Worm (Caenorhabditis elegans) whole organism, L1 larva: ENCODE results near the gene acr-9.
A peak's percentile ranks its signal among the peaks of the same experiment; 100 is the strongest.

Source experiments
- C04F5.9 ChIP-seq: sonication (generic microtip); optimal IDR thresholded peaks from 2 replicates; lab custom pipeline; 2016; ENCODE audit warnings: missing genetic modification characterization, missing compliant biosample characterization
- C16A3.4 ChIP-seq: fragments of 150-350 bp; optimal IDR thresholded peaks from 2 replicates; lab custom pipeline; 2014; ENCODE audit warnings: missing biosample characterization, missing genetic modification characterization
- F16B12.6 ChIP-seq: fragments of 150-350 bp; optimal IDR thresholded peaks from 2 replicates; lab custom pipeline; 2014; ENCODE audit warnings: missing biosample characterization, missing genetic modification characterization
- aly-2 ChIP-seq: fragments of 150-350 bp; optimal IDR thresholded peaks from 2 replicates; lab custom pipeline; 2014; ENCODE audit warnings: missing biosample characterization, missing genetic modification characterization
- ama-1 ChIP-seq: fragments of 150-350 bp; optimal IDR thresholded peaks from 2 replicates; lab custom pipeline; 2014
- ceh-63 ChIP-seq: fragments of 200-800 bp; sonication (Bioruptor generic); optimal IDR thresholded peaks from 2 replicates; lab custom pipeline; 2018; ENCODE audit warnings: mild to moderate bottlenecking, missing genetic modification characterization, missing compliant biosample characterization
- ceh-8 ChIP-seq: fragments of 200-800 bp; sonication (Bioruptor generic); optimal IDR thresholded peaks from 2 replicates; lab custom pipeline; 2018; ENCODE audit warnings: mild to moderate bottlenecking, missing genetic modification characterization, moderate library complexity, missing compliant biosample characterization
- ceh-82 ChIP-seq, 3 experiments: fragments of 150-350 bp in 1 of 3; sonication (generic microtip) in 2 of 3; optimal IDR thresholded peaks; 2 replicates each; lab custom pipeline; 2014 to 2017; ENCODE audit warnings: missing biosample characterization in 3 of 3, missing genetic modification characterization in 3 of 3
- ceh-90 ChIP-seq: sonication (generic microtip); optimal IDR thresholded peaks from 2 replicates; lab custom pipeline; 2016; ENCODE audit warnings: missing genetic modification characterization, missing compliant biosample characterization
- dsc-1 ChIP-seq: sonication (generic microtip); optimal IDR thresholded peaks from 2 replicates; lab custom pipeline; 2016; ENCODE audit warnings: mild to moderate bottlenecking, missing genetic modification characterization, missing compliant biosample characterization
- efl-1 ChIP-seq, 4 experiments: fragments of 150-350 bp; optimal IDR thresholded peaks in 3 of 4; peaks in 1 of 4; 1 replicate in 1 of 4; 2 replicates in 3 of 4; lab custom pipeline; 2014; ENCODE audit warnings: missing biosample characterization in 2 of 4, missing genetic modification characterization in 2 of 4, missing genetic modification reagents in 2 of 4
- efl-3 ChIP-seq: fragments of 200-800 bp; sonication (Bioruptor generic); optimal IDR thresholded peaks from 2 replicates; lab custom pipeline; 2018; ENCODE audit warnings: mild to moderate bottlenecking, missing genetic modification characterization, missing compliant biosample characterization
- elt-3 ChIP-seq, 6 experiments: fragments of 150-350 bp in 1 of 6; sonication (generic microtip); optimal IDR thresholded peaks; 2 replicates each; lab custom pipeline; 2017 to 2018; ENCODE audit warnings: missing biosample characterization in 6 of 6, missing genetic modification characterization in 6 of 6, inconsistent platforms in 1 of 6
- ets-5 ChIP-seq: fragments of 200-800 bp; sonication (Bioruptor generic); IDR thresholded peaks from 2 replicates; pipeline ENCODE4 v1.3.6; 2022; ENCODE audit warnings: missing genetic modification characterization, missing compliant biosample characterization
- fkh-10 ChIP-seq: sonication (generic microtip); optimal IDR thresholded peaks from 2 replicates; lab custom pipeline; 2017; ENCODE audit warnings: missing biosample characterization, missing genetic modification reagents, missing genetic modification characterization
- fkh-4 ChIP-seq: sonication (generic microtip); optimal IDR thresholded peaks from 2 replicates; lab custom pipeline; 2016; ENCODE audit warnings: missing compliant biosample characterization, missing genetic modification characterization, borderline replicate concordance
- fos-1 ChIP-seq: fragments of 150-350 bp; optimal IDR thresholded peaks from 2 replicates; lab custom pipeline; 2014; ENCODE audit warnings: missing biosample characterization, missing genetic modification characterization
- grh-1 ChIP-seq: fragments of 200-800 bp; sonication (Bioruptor generic); IDR thresholded peaks from 2 replicates; pipeline ENCODE4 v1.3.6; 2022; ENCODE audit warnings: missing genetic modification reagents, missing genetic modification characterization, missing compliant biosample characterization
- hlh-17 ChIP-seq: fragments of 200-800 bp; sonication (Bioruptor generic); optimal IDR thresholded peaks from 2 replicates; lab custom pipeline; 2018; ENCODE audit warnings: missing genetic modification characterization, mild to moderate bottlenecking, missing compliant biosample characterization, moderate library complexity, borderline replicate concordance
- hlh-4 ChIP-seq: sonication (generic microtip); optimal IDR thresholded peaks from 2 replicates; lab custom pipeline; 2016; ENCODE audit warnings: mild to moderate bottlenecking, missing genetic modification characterization, missing compliant biosample characterization
- isw-1 ChIP-seq: fragments of 200-800 bp; sonication (Bioruptor generic); IDR thresholded peaks from 2 replicates; pipeline ENCODE4 v1.3.6; 2022; ENCODE audit warnings: missing genetic modification characterization, missing compliant biosample characterization
- jun-1 ChIP-seq: fragments of 150-350 bp; optimal IDR thresholded peaks from 2 replicates; lab custom pipeline; 2014; ENCODE audit warnings: missing biosample characterization, missing genetic modification reagents, missing genetic modification characterization
- lin-15B ChIP-seq: fragments of 150-350 bp; sonication (generic microtip); optimal IDR thresholded peaks from 3 replicates; lab custom pipeline; 2014; ENCODE audit warnings: missing biosample characterization, missing genetic modification characterization
- lir-3 ChIP-seq: sonication (generic microtip); optimal IDR thresholded peaks from 2 replicates; lab custom pipeline; 2016; ENCODE audit warnings: mild to moderate bottlenecking, missing genetic modification characterization, moderate library complexity, missing compliant biosample characterization; ENCODE audit not compliant: poor library complexity
- lsy-2 ChIP-seq, 2 experiments: fragments of 150-350 bp; optimal IDR thresholded peaks; 2 replicates each; lab custom pipeline; 2014; ENCODE audit warnings: missing biosample characterization in 2 of 2, missing genetic modification characterization in 2 of 2
- nhr-12 ChIP-seq: sonication (generic microtip); optimal IDR thresholded peaks from 2 replicates; lab custom pipeline; 2017; ENCODE audit warnings: missing biosample characterization, missing genetic modification characterization
- nhr-237 ChIP-seq: fragments of 150-350 bp; optimal IDR thresholded peaks from 2 replicates; lab custom pipeline; 2014; ENCODE audit warnings: missing biosample characterization, missing genetic modification characterization
- nhr-28 ChIP-seq: fragments of 150-350 bp; optimal IDR thresholded peaks from 2 replicates; lab custom pipeline; 2014; ENCODE audit warnings: missing biosample characterization, missing genetic modification characterization
- nhr-76 ChIP-seq: sonication (generic microtip); optimal IDR thresholded peaks from 2 replicates; lab custom pipeline; 2017; ENCODE audit warnings: missing biosample characterization, missing genetic modification characterization
- nhr-84 ChIP-seq: sonication (generic microtip); optimal IDR thresholded peaks from 2 replicates; lab custom pipeline; 2017; ENCODE audit warnings: missing biosample characterization, missing genetic modification characterization
- nhr-85 ChIP-seq: sonication (generic microtip); peaks from one replicate; lab custom pipeline; 2016; ENCODE audit warnings: missing genetic modification characterization, inconsistent platforms, missing compliant biosample characterization
- nhr-90 ChIP-seq: sonication (generic microtip); optimal IDR thresholded peaks from 2 replicates; lab custom pipeline; 2016; ENCODE audit warnings: mild to moderate bottlenecking, missing genetic modification characterization, missing compliant biosample characterization; ENCODE audit not compliant: poor library complexity
- pag-3 ChIP-seq: sonication (generic microtip); optimal IDR thresholded peaks from 2 replicates; lab custom pipeline; 2017; ENCODE audit warnings: missing genetic modification characterization, mild to moderate bottlenecking, missing compliant biosample characterization, antibody characterized with exemption, borderline replicate concordance; ENCODE audit not compliant: insufficient read depth
- pax-3 ChIP-seq: fragments of 200-800 bp; sonication (Bioruptor generic); optimal IDR thresholded peaks from 2 replicates; lab custom pipeline; 2018; ENCODE audit warnings: mild to moderate bottlenecking, missing genetic modification characterization, moderate library complexity, missing compliant biosample characterization
- pqm-1 ChIP-seq: sonication (generic microtip); optimal IDR thresholded peaks from 3 replicates; lab custom pipeline; 2017; ENCODE audit warnings: missing biosample characterization, missing genetic modification characterization
- skn-1 ChIP-seq: fragments of 150-350 bp; optimal IDR thresholded peaks from 2 replicates; lab custom pipeline; 2014; ENCODE audit warnings: missing biosample characterization, missing genetic modification characterization
- swsn-7 ChIP-seq: sonication (generic microtip); optimal IDR thresholded peaks from 2 replicates; lab custom pipeline; 2016; ENCODE audit warnings: missing genetic modification characterization, missing compliant biosample characterization
- tbx-2 ChIP-seq: sonication (generic microtip); optimal IDR thresholded peaks from 2 replicates; lab custom pipeline; 2016; ENCODE audit warnings: missing genetic modification characterization, missing compliant biosample characterization
- tlp-1 ChIP-seq: fragments of 150-350 bp; optimal IDR thresholded peaks from 2 replicates; lab custom pipeline; 2014; ENCODE audit warnings: missing biosample characterization, missing genetic modification characterization
- unc-62 ChIP-seq: fragments of 150-350 bp; optimal IDR thresholded peaks from 2 replicates; lab custom pipeline; 2014; ENCODE audit warnings: missing biosample characterization, missing genetic modification reagents, missing genetic modification characterization
- unc-86 ChIP-seq: sonication (generic microtip); optimal IDR thresholded peaks from 2 replicates; lab custom pipeline; 2016; ENCODE audit warnings: missing genetic modification characterization, missing compliant biosample characterization
- unc-98 ChIP-seq: fragments of 200-800 bp; sonication (Bioruptor generic); IDR thresholded peaks from 2 replicates; pipeline ENCODE4 v1.3.6; 2022; ENCODE audit warnings: missing genetic modification characterization, missing compliant biosample characterization
- vab-15 ChIP-seq: sonication (generic microtip); optimal IDR thresholded peaks from 2 replicates; lab custom pipeline; 2017; ENCODE audit warnings: missing genotype, mild to moderate bottlenecking, missing genetic modification characterization, missing compliant biosample characterization
- zag-1 ChIP-seq: fragments of 150-350 bp; optimal IDR thresholded peaks from 2 replicates; lab custom pipeline; 2014; ENCODE audit warnings: missing biosample characterization, missing genetic modification characterization
- ztf-11 ChIP-seq, 2 experiments: sonication (generic microtip); optimal IDR thresholded peaks; 2 replicates each; lab custom pipeline; 2016 to 2017; ENCODE audit warnings: missing genetic modification characterization in 2 of 2, missing biosample characterization in 1 of 2, missing compliant biosample characterization in 1 of 2
- ztf-4 ChIP-seq: fragments of 150-350 bp; optimal IDR thresholded peaks from 2 replicates; lab custom pipeline; 2014; ENCODE audit warnings: missing biosample characterization, missing genetic modification characterization

Gene acr-9

ce11 chrX:13669641-13670040 is 22.9 kb upstream of the acr-9 start (continued):
- TF ChIP-seq ceh-8 (GFP tag; lab: Kevin White, UChicago) (no peak), elt-3 (tag; optimal IDR thresholded peaks at IDR 0.05; lab: Kevin White, UChicago) (no peak), efl-3 (no peak), C16A3.4 (tag; lab: Kevin White, UChicago) (peak; percentile 39), pag-3 (no peak), skn-1 (tag; lab: Kevin White, UChicago) (no peak), nhr-84 (tag; lab: Kevin White, UChicago) (no peak), tbx-2 (tag; lab: Kevin White, UChicago) (peak; percentile 46), nhr-76 (tag; lab: Kevin White, UChicago) (no peak), lsy-2 (tag; optimal IDR thresholded peaks at IDR 0.05; lab: Kevin White, UChicago) (peak in 1 of 2 experiments; percentile 52), lir-3 (tag; lab: Kevin White, UChicago) (no peak), swsn-7 (tag; lab: Kevin White, UChicago) (peak; percentile 13), fkh-10 (GFP tag; lab: Kevin White, UChicago) (no peak), nhr-28 (tag; lab: Kevin White, UChicago) (no peak), unc-62 (no peak), pax-3 (tag; lab: Kevin White, UChicago) (no peak), aly-2 (no peak), lin-15B (no peak), dsc-1 (tag; lab: Kevin White, UChicago) (no peak), nhr-90 (peak; percentile 29), ets-5 (no peak), ceh-63 (GFP tag; lab: Kevin White, UChicago) (no peak), vab-15 (tag; lab: Kevin White, UChicago) (no peak), ztf-11 (tag; optimal IDR thresholded peaks at IDR 0.05; lab: Kevin White, UChicago) (no peak), unc-86 (tag; lab: Kevin White, UChicago) (no peak), ceh-90 (no peak), tlp-1 (tag; lab: Kevin White, UChicago) (no peak), fos-1 (tag; lab: Kevin White, UChicago) (no peak), hlh-4 (tag; lab: Kevin White, UChicago) (no peak), nhr-237 (tag; lab: Kevin White, UChicago) (no peak), pqm-1 (tag; lab: Kevin White, UChicago) (no peak)
- TF ChIP-seq, all 84 proteins: peak for 24

ce11 chrX:13668728-13669127 is 22.0 kb upstream of the acr-9 start, which contains the start of gene C04A11.2:
Gene C04A11.2, minus strand, starts transcription at chrX:13668828.
- no peak for TF ChIP-seq tlp-1 (tag; lab: Kevin White, UChicago)
- TF ChIP-seq efl-1 (optimal IDR thresholded peaks at IDR 0.05; lab: Kevin White, UChicago), result no peak
- peak in 1 of 2 experiments; percentile 25 for TF ChIP-seq efl-1 (GFP tag; optimal IDR thresholded peaks at IDR 0.05 in 1 of 2; lab: Kevin White, UChicago)
- TF ChIP-seq, all 84 proteins: peak for 1

ce11 chrX:13666864-13667263 is 20.2 kb upstream of the acr-9 start:
- no peak for TF ChIP-seq grh-1 (GFP tag; lab: Robert Waterston, UW)
- no peak for TF ChIP-seq nhr-12 (tag; lab: Kevin White, UChicago)
- TF ChIP-seq isw-1 (GFP tag; lab: Robert Waterston, UW), result no peak
- TF ChIP-seq zag-1 (tag; lab: Kevin White, UChicago), result no peak
- no peak for TF ChIP-seq hlh-17 (GFP tag; lab: Kevin White, UChicago)
- TF ChIP-seq dsc-1 (tag; lab: Kevin White, UChicago), result no peak
- no peak for TF ChIP-seq pqm-1 (tag; lab: Kevin White, UChicago)
- TF ChIP-seq, all 84 proteins: peak for 0

ce11 chrX:13665447-13665846 is 18.7 kb upstream of the acr-9 start:
- TF ChIP-seq efl-1 (optimal IDR thresholded peaks at IDR 0.05; lab: Kevin White, UChicago) (peak; percentile 51 to 52), efl-1 (GFP tag; optimal IDR thresholded peaks at IDR 0.05 in 1 of 2; lab: Kevin White, UChicago) (peak; percentile 36 to 93), tbx-2 (tag; lab: Kevin White, UChicago) (peak; percentile 85), C04F5.9 (tag; lab: Kevin White, UChicago) (no peak), grh-1 (GFP tag; lab: Robert Waterston, UW) (peak; percentile 55), unc-98 (GFP tag; lab: Robert Waterston, UW) (no peak), ama-1 (peak; percentile 47), nhr-85 (tag; lab: Kevin White, UChicago) (peak; percentile 84), jun-1 (tag; lab: Kevin White, UChicago) (peak; percentile 82), ceh-82 (tag; optimal IDR thresholded peaks at IDR 0.05; lab: Kevin White, UChicago) (peak; percentile 84 to 88 (median 85)), unc-86 (tag; lab: Kevin White, UChicago) (peak; percentile 81), nhr-28 (tag; lab: Kevin White, UChicago) (no peak), lin-15B (no peak), pax-3 (tag; lab: Kevin White, UChicago) (peak; percentile 72), F16B12.6 (tag; lab: Kevin White, UChicago) (peak; percentile 35), fkh-4 (tag; lab: Kevin White, UChicago) (no peak), ztf-4 (peak; percentile 1), aly-2 (peak; percentile 64), nhr-90 (peak; percentile 90)
